Worm (Caenorhabditis elegans): Measurements from ENCODE around the gene srh-297.

DNA sequence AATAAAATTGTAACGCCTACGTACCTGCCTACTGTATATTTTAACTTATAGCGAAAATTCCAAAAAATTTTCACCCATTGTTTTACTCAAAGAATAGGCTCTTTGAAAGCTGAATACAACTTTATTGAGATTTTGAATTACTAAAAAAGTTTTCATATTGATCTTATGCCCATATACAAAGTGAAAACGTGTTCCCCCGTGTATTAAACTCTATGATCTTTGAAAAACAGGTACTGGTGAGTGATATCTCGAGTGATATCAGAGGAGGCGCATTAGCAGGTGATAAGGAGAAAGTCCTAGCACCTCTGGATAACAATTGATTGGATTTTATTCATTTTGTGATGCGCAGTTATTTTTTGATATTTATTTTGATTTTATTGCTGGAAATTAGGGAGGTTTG lies 9.9 kb upstream of the srh-297 start, which contains the start of gene C17F4.3:
- TF ChIP-seq fkh-2 (tag; optimal IDR thresholded peaks at IDR 0.05) (no peak), nhr-11 (tag; optimal IDR thresholded peaks at IDR 0.05) (no peak)

All from whole organism, L3 larva.